Fruit fly (Drosophila melanogaster): ENCODE measurements around the gene ttk.
A peak's percentile ranks its signal among the peaks of the same experiment; 100 is the strongest.

ttk gene

dm6 chr3R:31762672-31763071 lies 49.0 kb downstream of the ttk start (continued):
- peak; percentile 74 for TF ChIP-seq eg (GFP tag; IDR thresholded peaks at IDR 0.05)
- TF ChIP-seq CG11902 (GFP tag; optimal IDR thresholded peaks at IDR 0.05), result peak; percentile 45
- no peak for TF ChIP-seq Hr38 (GFP tag; optimal IDR thresholded peaks at IDR 0.05)
- peak; percentile 75 for TF ChIP-seq OdsH (GFP tag; optimal IDR thresholded peaks at IDR 0.05)
- peak; percentile 62 for TF ChIP-seq Gug (GFP tag; IDR thresholded peaks at IDR 0.05)
- TF ChIP-seq esn (GFP tag; optimal IDR thresholded peaks at IDR 0.05), result no peak
- peak; percentile 27 for TF ChIP-seq CG9139 (GFP tag; optimal IDR thresholded peaks at IDR 0.05)
- TF ChIP-seq CG32006 (GFP tag; optimal IDR thresholded peaks at IDR 0.05), result peak; percentile 81
- TF ChIP-seq CG15336 (GFP tag; IDR thresholded peaks at IDR 0.05), result peak; percentile 69
- no peak for TF ChIP-seq fkh (GFP tag; optimal IDR thresholded peaks at IDR 0.05)
- TF ChIP-seq CG6854 (GFP tag; optimal IDR thresholded peaks at IDR 0.05), result no peak
- no peak for TF ChIP-seq fd85E (GFP tag; optimal IDR thresholded peaks at IDR 0.05)
- TF ChIP-seq Sox102F (GFP tag; optimal IDR thresholded peaks at IDR 0.05), result peak; percentile 24
- TF ChIP-seq CG10669 (GFP tag; optimal IDR thresholded peaks at IDR 0.05), result peak; percentile 73
- TF ChIP-seq CG16779 (tag; optimal IDR thresholded peaks at IDR 0.05), result peak; percentile 31
- TF ChIP-seq Hr39 (GFP tag; optimal IDR thresholded peaks at IDR 0.05), result no peak
- TF ChIP-seq dac (GFP tag; optimal IDR thresholded peaks at IDR 0.05), result peak; percentile 35
- no peak for TF ChIP-seq Blimp-1 (GFP tag; optimal IDR thresholded peaks at IDR 0.05)
- no peak for TF ChIP-seq CG31627 (GFP tag; optimal IDR thresholded peaks at IDR 0.05)
- TF ChIP-seq CG6163 (GFP tag; IDR thresholded peaks at IDR 0.05), result peak; percentile 80; the same call in 2 of the 3 replicates
- TF ChIP-seq Sox15 (GFP tag; optimal IDR thresholded peaks at IDR 0.05), result peak; percentile 57
- TF ChIP-seq Eip93F (GFP tag; optimal IDR thresholded peaks at IDR 0.05), result no peak
- peak; percentile 68 for TF ChIP-seq pdm3 (GFP tag; optimal IDR thresholded peaks at IDR 0.05)
- TF ChIP-seq achi (GFP tag; optimal IDR thresholded peaks at IDR 0.05), result peak; percentile 78
- peak; percentile 67 for TF ChIP-seq net (GFP tag; optimal IDR thresholded peaks at IDR 0.05)
- no peak for TF ChIP-seq Met (GFP tag; optimal IDR thresholded peaks at IDR 0.05)
- TF ChIP-seq Eip78C (GFP tag), result peak; percentile 95
- no peak for TF ChIP-seq Ets21C (GFP tag; optimal IDR thresholded peaks at IDR 0.05)
- TF ChIP-seq Smox (GFP tag; optimal IDR thresholded peaks at IDR 0.05), result peak; percentile 17
- TF ChIP-seq topi (GFP tag; optimal IDR thresholded peaks at IDR 0.05), result peak; percentile 28
- TF ChIP-seq CG34406 (GFP tag; optimal IDR thresholded peaks at IDR 0.05), result peak; percentile 60
- peak; percentile 59 for TF ChIP-seq Eip75B (GFP tag; optimal IDR thresholded peaks at IDR 0.05)
- peak; percentile 46 for TF ChIP-seq fd59A (GFP tag; optimal IDR thresholded peaks at IDR 0.05)
- peak; percentile 68 for TF ChIP-seq acj6 (GFP tag; optimal IDR thresholded peaks at IDR 0.05)
- peak; percentile 69 for TF ChIP-seq svp (GFP tag)
- TF ChIP-seq CG6276 (GFP tag; optimal IDR thresholded peaks at IDR 0.05), result peak; percentile 43
- TF ChIP-seq CG6808 (GFP tag; optimal IDR thresholded peaks at IDR 0.05), result peak; percentile 57
- TF ChIP-seq vri (GFP tag; optimal IDR thresholded peaks at IDR 0.05), result no peak

- TF ChIP-seq CG15336 (GFP tag; IDR thresholded peaks at IDR 0.05) (0 out of 2 replicates have a peak, but pooled peaks have one; percentile 19), CG11294 (GFP tag; IDR thresholded peaks at IDR 0.05) (no peak), OdsH (GFP tag; optimal IDR thresholded peaks at IDR 0.05) (no peak), CG6276 (GFP tag; optimal IDR thresholded peaks at IDR 0.05) (peak; percentile 48), eg (GFP tag; IDR thresholded peaks at IDR 0.05) (peak; percentile 36; the same call in 1 of the 3 replicates), Lpt (GFP tag; optimal IDR thresholded peaks at IDR 0.05) (no peak)
These were observed 51.0 kb downstream of the ttk start, which contains the start of gene CG2150 for dm6 chr3R:31764672-31765071. CG2150 (minus strand) TSS chr3R:31764772.

dm6 chr3R:31765145-31765544 lies 51.5 kb downstream of the ttk start:
- TF ChIP-seq CG3919 (GFP tag; optimal IDR thresholded peaks at IDR 0.05) (no peak), CG6792 (GFP tag; optimal IDR thresholded peaks at IDR 0.05) (no peak), CG8319 (GFP tag; optimal IDR thresholded peaks at IDR 0.05) (no peak), achi (GFP tag; optimal IDR thresholded peaks at IDR 0.05) (no peak), fkh (GFP tag; optimal IDR thresholded peaks at IDR 0.05) (no peak), Met (GFP tag; optimal IDR thresholded peaks at IDR 0.05) (no peak), CG6276 (GFP tag; optimal IDR thresholded peaks at IDR 0.05) (no peak), Eip78C (GFP tag) (no peak), CG11294 (GFP tag; IDR thresholded peaks at IDR 0.05) (no peak), net (GFP tag; optimal IDR thresholded peaks at IDR 0.05) (no peak), svp (GFP tag) (no peak), acj6 (GFP tag; optimal IDR thresholded peaks at IDR 0.05) (no peak), eg (GFP tag; IDR thresholded peaks at IDR 0.05) (no peak)

Measured in whole organism, prepupa.